Worm (Caenorhabditis elegans): ENCODE results near the gene ins-11.

Gene ins-11

DNA sequence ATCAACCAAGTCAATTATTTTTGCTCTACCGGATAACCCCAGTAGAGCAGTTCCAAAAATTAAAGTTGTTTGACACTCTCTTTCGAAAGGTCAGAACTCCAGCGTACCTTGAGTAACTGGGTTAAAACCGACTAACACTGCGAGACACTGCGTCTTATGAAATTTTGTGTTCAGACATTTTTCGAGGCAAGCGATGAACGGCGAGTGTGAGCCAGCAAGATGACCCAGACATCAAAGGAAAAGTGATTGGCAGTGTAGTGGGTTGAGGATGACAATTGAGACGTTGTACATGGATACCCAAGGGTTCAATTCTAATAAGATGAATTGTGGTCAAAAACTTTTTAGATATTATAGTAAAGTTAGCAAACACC, 12.4 kb upstream of the ins-11 start (continued):
- no peak for TF ChIP-seq nhr-12 (tag; optimal IDR thresholded peaks at IDR 0.05)
- no peak for TF ChIP-seq unc-86 (tag; optimal IDR thresholded peaks at IDR 0.05)
- no peak for TF ChIP-seq fkh-8 (tag; optimal IDR thresholded peaks at IDR 0.05)
- no peak for TF ChIP-seq ceh-63 (GFP tag; optimal IDR thresholded peaks at IDR 0.05)
- peak; percentile 5 for TF ChIP-seq dsc-1 (tag; optimal IDR thresholded peaks at IDR 0.05)
- TF ChIP-seq nhr-85 (tag) = peak; percentile 66
- TF ChIP-seq efl-3 (GFP tag; optimal IDR thresholded peaks at IDR 0.05) = no peak
- TF ChIP-seq ztf-4 (tag; optimal IDR thresholded peaks at IDR 0.05) = peak; percentile 37
- no peak for TF ChIP-seq mep-1 (tag; optimal IDR thresholded peaks at IDR 0.05)
- TF ChIP-seq ceh-90 (tag; optimal IDR thresholded peaks at IDR 0.05) = no peak
- peak; percentile 69 for TF ChIP-seq nhr-90 (tag; optimal IDR thresholded peaks at IDR 0.05; ENCODE audit: poor library complexity)
- no peak for TF ChIP-seq nhr-237 (tag; optimal IDR thresholded peaks at IDR 0.05)
- TF ChIP-seq tbx-2 (tag; optimal IDR thresholded peaks at IDR 0.05) = no peak
- no peak for TF ChIP-seq aly-2 (tag; optimal IDR thresholded peaks at IDR 0.05)
- TF ChIP-seq mdl-1 (tag; optimal IDR thresholded peaks at IDR 0.05) = peak in 1 of 2 experiments; percentile 46
- TF ChIP-seq vab-15 (tag; optimal IDR thresholded peaks at IDR 0.05) = no peak
- TF ChIP-seq unc-62 (GFP tag; optimal IDR thresholded peaks at IDR 0.05) = no peak
- TF ChIP-seq pag-3 (tag; optimal IDR thresholded peaks at IDR 0.05; ENCODE audit: borderline replicate concordance, insufficient read depth) = no peak
- peak; percentile 57 for TF ChIP-seq C04F5.9 (tag; optimal IDR thresholded peaks at IDR 0.05)
- TF ChIP-seq lin-39 (tag; optimal IDR thresholded peaks at IDR 0.05) = peak; percentile 70
- peak; percentile 91 for TF ChIP-seq rnt-1 (tag; optimal IDR thresholded peaks at IDR 0.05)
- no peak for TF ChIP-seq alr-1 (tag; optimal IDR thresholded peaks at IDR 0.05; ENCODE audit: borderline replicate concordance)
- TF ChIP-seq lin-35 (GFP tag; optimal IDR thresholded peaks at IDR 0.05) = peak; percentile 15 to 59
- TF ChIP-seq nhr-47 (tag; optimal IDR thresholded peaks at IDR 0.05) = peak; percentile 53
- no peak for TF ChIP-seq Y116A8C.19 (tag; optimal IDR thresholded peaks at IDR 0.05; ENCODE audit: borderline replicate concordance)
- no peak for TF ChIP-seq unc-98 (GFP tag; IDR thresholded peaks at IDR 0.05)
- peak; percentile 31 for TF ChIP-seq lin-13 (GFP tag; optimal IDR thresholded peaks at IDR 0.05)
- peak; percentile 77 for TF ChIP-seq nhr-20 (tag; optimal IDR thresholded peaks at IDR 0.05)
- TF ChIP-seq nhr-19 (GFP tag; conservative IDR thresholded peaks at IDR 0.05) = peak; percentile 82
- no peak for TF ChIP-seq ces-1 (GFP tag; optimal IDR thresholded peaks at IDR 0.05)
- no peak for TF ChIP-seq mef-2 (tag; optimal IDR thresholded peaks at IDR 0.05)
- no peak for TF ChIP-seq fos-1 (tag; optimal IDR thresholded peaks at IDR 0.05)
- peak; percentile 33 to 37 for TF ChIP-seq efl-1 (optimal IDR thresholded peaks at IDR 0.05)
- peak in 1 of 2 experiments; percentile 91 for TF ChIP-seq efl-1 (GFP tag; optimal IDR thresholded peaks at IDR 0.05 in 1 of 2)
- no peak for TF ChIP-seq fkh-4 (tag; optimal IDR thresholded peaks at IDR 0.05; ENCODE audit: borderline replicate concordance)
- no peak for TF ChIP-seq blmp-1 (tag; optimal IDR thresholded peaks at IDR 0.05)
- no peak for TF ChIP-seq nhr-11 (tag; optimal IDR thresholded peaks at IDR 0.05)
- no peak for TF ChIP-seq unc-30 (tag; optimal IDR thresholded peaks at IDR 0.05)
- TF ChIP-seq zag-1 (tag; optimal IDR thresholded peaks at IDR 0.05) = no peak
- TF ChIP-seq aha-1 (tag; optimal IDR thresholded peaks at IDR 0.05) = no peak
- peak; percentile 78 for TF ChIP-seq nhr-77 (tag; optimal IDR thresholded peaks at IDR 0.05)
- TF ChIP-seq nhr-84 (tag; optimal IDR thresholded peaks at IDR 0.05) = peak; percentile 40
- no peak for TF ChIP-seq lir-3 (tag; optimal IDR thresholded peaks at IDR 0.05; ENCODE audit: poor library complexity)
- no peak for TF ChIP-seq nhr-28 (tag; optimal IDR thresholded peaks at IDR 0.05)
- no peak for TF ChIP-seq egl-13 (tag; optimal IDR thresholded peaks at IDR 0.05)
- no peak for TF ChIP-seq tlp-1 (tag; optimal IDR thresholded peaks at IDR 0.05)
- TF ChIP-seq lin-14 (GFP tag; optimal IDR thresholded peaks at IDR 0.05) = peak; percentile 32
- TF ChIP-seq dpl-1 (GFP tag; optimal IDR thresholded peaks at IDR 0.05) = peak; percentile 11 to 47 (median 25)
- no peak for TF ChIP-seq sup-37 (GFP tag; optimal IDR thresholded peaks at IDR 0.05)
- TF ChIP-seq pqm-1 (tag; optimal IDR thresholded peaks at IDR 0.05) = no peak
- peak; percentile 24 for TF ChIP-seq F16B12.6 (tag; optimal IDR thresholded peaks at IDR 0.05)
- peak; percentile 50 to 72 for TF ChIP-seq lsy-2 (tag; optimal IDR thresholded peaks at IDR 0.05)
- TF ChIP-seq fkh-10 (GFP tag; optimal IDR thresholded peaks at IDR 0.05) = no peak
- TF ChIP-seq ceh-88 (GFP tag; IDR thresholded peaks at IDR 0.05) = no peak

All from whole organism, L1 larva.